Worm (Caenorhabditis elegans): Measurements from ENCODE around the gene sth-1.

ce11 chrV:8092385-8092784 lies 40.4 kb downstream of the sth-1 start, which contains the start of gene str-129:
- TF ChIP-seq lin-15B (tag; optimal IDR thresholded peaks at IDR 0.05) (no peak), lsy-12 (tag; optimal IDR thresholded peaks at IDR 0.05) (no peak), nhr-11 (tag; optimal IDR thresholded peaks at IDR 0.05) (no peak), ceh-82 (tag; optimal IDR thresholded peaks at IDR 0.05) (no peak), tbx-2 (tag; optimal IDR thresholded peaks at IDR 0.05) (no peak), ceh-16 (tag; optimal IDR thresholded peaks at IDR 0.05) (no peak), hmg-11 (tag; optimal IDR thresholded peaks at IDR 0.05) (no peak), nhr-28 (tag; optimal IDR thresholded peaks at IDR 0.05) (no peak)
